Fruit fly (Drosophila melanogaster) whole organism, embryonic: Measurements from ENCODE around the gene Tm1.
A peak's percentile ranks its signal among the peaks of the same experiment; 100 is the strongest.

Experiments used
- B-H1 ChIP-seq: fragments of 200-800 bp; sonication (Bioruptor generic); IDR thresholded peaks from 3 replicates; pipeline ENCODE4 v1.3.6; 2022; ENCODE audit warnings: missing biosample characterization, missing genetic modification characterization
- Bgb ChIP-seq: fragments of 200-800 bp; sonication (Bioruptor generic); IDR thresholded peaks from 2 replicates; pipeline ENCODE4 v1.3.6; 2022; ENCODE audit warnings: missing biosample characterization, missing genetic modification characterization; ENCODE audit not compliant: partially characterized antibody
- C15 ChIP-seq: fragments of 200-800 bp; sonication (Bioruptor generic); IDR thresholded peaks from 3 replicates; pipeline ENCODE4 v1.3.6; 2022; ENCODE audit warnings: missing biosample characterization, missing genetic modification characterization
- CG11093 ChIP-seq: fragments of 200-800 bp; sonication (Bioruptor generic); IDR thresholded peaks from 3 replicates; pipeline ENCODE4 v1.3.6; 2022; ENCODE audit warnings: missing biosample characterization, missing genetic modification characterization
- CG12744 ChIP-seq: fragments of 200-800 bp; sonication (Bioruptor generic); optimal IDR thresholded peaks from 2 replicates; lab custom pipeline; 2016; ENCODE audit warnings: missing biosample characterization, missing genetic modification characterization
- CG12769 ChIP-seq: fragments of 200-800 bp; sonication (Bioruptor generic); optimal IDR thresholded peaks from 2 replicates; lab custom pipeline; 2019; ENCODE audit warnings: missing biosample characterization, mild to moderate bottlenecking, missing genetic modification characterization, moderate library complexity
- CG13123 ChIP-seq: fragments of 200-800 bp; sonication (Bioruptor generic); optimal IDR thresholded peaks from 2 replicates; lab custom pipeline; 2016; ENCODE audit warnings: missing biosample characterization, missing genetic modification characterization
- CG13624 ChIP-seq: fragments of 200-800 bp; sonication (Bioruptor generic); optimal IDR thresholded peaks from 2 replicates; lab custom pipeline; 2016; ENCODE audit warnings: missing biosample characterization, missing genetic modification characterization
- CG15601 ChIP-seq: fragments of 200-800 bp; sonication (Bioruptor generic); optimal IDR thresholded peaks from 3 replicates; lab custom pipeline; 2019; ENCODE audit warnings: missing biosample characterization, mild to moderate bottlenecking, missing genetic modification characterization, moderate library complexity
- CG1603 ChIP-seq: fragments of 200-800 bp; sonication (Bioruptor generic); optimal IDR thresholded peaks from 2 replicates; lab custom pipeline; 2019; ENCODE audit warnings: missing biosample characterization, mild to moderate bottlenecking, missing genetic modification characterization, moderate library complexity
- CG17612 ChIP-seq: fragments of 200-800 bp; sonication (Bioruptor generic); IDR thresholded peaks from 2 replicates; pipeline ENCODE4 v1.3.6; 2022; ENCODE audit warnings: missing biosample characterization, missing genetic modification characterization
- CG3065 ChIP-seq: fragments of 200-800 bp; sonication (Bioruptor generic); optimal IDR thresholded peaks from 2 replicates; lab custom pipeline; 2016; ENCODE audit warnings: missing biosample characterization, missing genetic modification characterization
- CG31224 ChIP-seq: fragments of 200-800 bp; sonication (Bioruptor generic); IDR thresholded peaks from 2 replicates; pipeline ENCODE4 v1.3.6; 2022; ENCODE audit warnings: missing biosample characterization, missing genetic modification characterization
- CG31365 ChIP-seq: fragments of 200-800 bp; sonication (Bioruptor generic); optimal IDR thresholded peaks from 2 replicates; lab custom pipeline; 2018; ENCODE audit warnings: missing biosample characterization, mild to moderate bottlenecking, missing genetic modification characterization
- CG32532 ChIP-seq: fragments of 200-800 bp; sonication (Bioruptor generic); IDR thresholded peaks from 2 replicates; pipeline ENCODE4 v1.3.6; 2022; ENCODE audit warnings: missing biosample characterization, missing genetic modification characterization
- CG34422 ChIP-seq: fragments of 200-800 bp; sonication (Bioruptor generic); IDR thresholded peaks from 3 replicates; pipeline ENCODE4 v1.3.6; 2022; ENCODE audit warnings: missing biosample characterization, missing genetic modification characterization
- CG4360 ChIP-seq: fragments of 200-800 bp; sonication (Bioruptor generic); IDR thresholded peaks from 2 replicates; pipeline ENCODE4 v1.3.6; 2022; ENCODE audit warnings: missing biosample characterization, missing genetic modification characterization
- CG4424 ChIP-seq: fragments of 200-800 bp; sonication (Bioruptor generic); optimal IDR thresholded peaks from 3 replicates; lab custom pipeline; 2016; ENCODE audit warnings: missing biosample characterization, missing genetic modification characterization
- CG5180 ChIP-seq: fragments of 200-800 bp; sonication (Bioruptor generic); optimal IDR thresholded peaks from 3 replicates; lab custom pipeline; 2017; ENCODE audit warnings: missing biosample characterization, missing genetic modification characterization, mild to moderate bottlenecking, moderate library complexity, missing genetic modification reagents
- CG7357 ChIP-seq: fragments of 200-800 bp; sonication (Bioruptor generic); IDR thresholded peaks from 3 replicates; pipeline ENCODE4 v1.3.6; 2022; ENCODE audit warnings: missing biosample characterization, missing genetic modification characterization
- CG9215 ChIP-seq: fragments of 200-800 bp; sonication (Bioruptor generic); IDR thresholded peaks from 2 replicates; pipeline ENCODE4 v1.3.6; 2022; ENCODE audit warnings: missing biosample characterization, missing genetic modification characterization
- CG9437 ChIP-seq: fragments of 200-800 bp; sonication (Bioruptor generic); optimal IDR thresholded peaks from 2 replicates; lab custom pipeline; 2018; ENCODE audit warnings: missing biosample characterization, mild to moderate bottlenecking, missing genetic modification characterization
- Dfd ChIP-seq, 2 experiments: fragments of >200 bp; optimal IDR thresholded peaks; 2 replicates each; lab custom pipeline; 2017; ENCODE audit warnings: missing biosample characterization in 2 of 2, missing genetic modification characterization in 2 of 2
- Dll ChIP-seq: fragments of 200-800 bp; sonication (Bioruptor generic); IDR thresholded peaks from 4 replicates; pipeline ENCODE4 v1.3.6; 2022; ENCODE audit warnings: missing biosample characterization, missing genetic modification characterization; ENCODE audit not compliant: partially characterized antibody
- ERR ChIP-seq: fragments of 200-800 bp; sonication (Bioruptor generic); optimal IDR thresholded peaks from 2 replicates; lab custom pipeline; 2016; ENCODE audit warnings: missing biosample characterization, missing genetic modification characterization
- Ets97D ChIP-seq: fragments of 200-800 bp; sonication (Bioruptor generic); optimal IDR thresholded peaks from 3 replicates; lab custom pipeline; 2016; ENCODE audit warnings: missing biosample characterization, missing genetic modification characterization
- Hr51 ChIP-seq, 2 experiments: fragments of 200-800 bp; sonication (Bioruptor generic); optimal IDR thresholded peaks; 2 replicates in 1 of 2; 3 replicates in 1 of 2; lab custom pipeline; 2016 to 2018; ENCODE audit warnings: missing biosample characterization in 2 of 2, missing genetic modification characterization in 2 of 2, mild to moderate bottlenecking in 1 of 2, moderate library complexity in 1 of 2
- Kr ChIP-seq: fragments of 200-800 bp; sonication (Bioruptor generic); optimal IDR thresholded peaks from 2 replicates; lab custom pipeline; 2017; ENCODE audit warnings: missing biosample characterization, mild to moderate bottlenecking, missing genetic modification characterization
- MTF-1 ChIP-seq: fragments of 200-800 bp; sonication (Bioruptor generic); optimal IDR thresholded peaks from 2 replicates; lab custom pipeline; 2018; ENCODE audit warnings: missing biosample characterization, mild to moderate bottlenecking, missing genetic modification characterization, borderline replicate concordance
- NK7.1 ChIP-seq: fragments of 200-800 bp; sonication (Bioruptor generic); optimal IDR thresholded peaks from 3 replicates; lab custom pipeline; 2016; ENCODE audit warnings: missing biosample characterization, missing genetic modification characterization
- Nf-YC ChIP-seq: fragments of 200-800 bp; optimal IDR thresholded peaks from 3 replicates; lab custom pipeline; 2019; ENCODE audit warnings: missing biosample characterization, mild to moderate bottlenecking, missing genetic modification characterization, moderate library complexity
- Ptx1 ChIP-seq: fragments of 200-800 bp; sonication (Bioruptor generic); IDR thresholded peaks from 2 replicates; pipeline ENCODE4 v1.3.6; 2022; ENCODE audit warnings: missing biosample characterization, missing genetic modification characterization
- Xrp1 ChIP-seq: fragments of 200-800 bp; sonication (Bioruptor generic); IDR thresholded peaks from 2 replicates; pipeline ENCODE4 v1.3.6; 2022; ENCODE audit warnings: missing biosample characterization, missing genetic modification characterization
- ara ChIP-seq: fragments of 200-800 bp; sonication (Bioruptor generic); IDR thresholded peaks from 2 replicates; pipeline ENCODE4 v1.3.6; 2022; ENCODE audit warnings: missing biosample characterization, missing genetic modification characterization
- az2 ChIP-seq: fragments of 200-800 bp; sonication (Bioruptor generic); optimal IDR thresholded peaks from 3 replicates; lab custom pipeline; 2016; ENCODE audit warnings: missing biosample characterization, missing genetic modification characterization
- crp ChIP-seq, 2 experiments: fragments of 200-800 bp; sonication (Bioruptor generic); optimal IDR thresholded peaks; 2 replicates in 1 of 2; 3 replicates in 1 of 2; lab custom pipeline; 2017; ENCODE audit warnings: missing biosample characterization in 2 of 2, missing genetic modification characterization in 2 of 2, mild to moderate bottlenecking in 1 of 2, moderate library complexity in 1 of 2
- cwo ChIP-seq: fragments of 200-800 bp; sonication (Bioruptor generic); optimal IDR thresholded peaks from 3 replicates; lab custom pipeline; 2017; ENCODE audit warnings: missing biosample characterization, missing genetic modification characterization, mild to moderate bottlenecking, moderate library complexity, missing genetic modification reagents
- eyg ChIP-seq: fragments of 200-800 bp; sonication (Bioruptor generic); optimal IDR thresholded peaks from 3 replicates; lab custom pipeline; 2016; ENCODE audit warnings: missing biosample characterization, missing genetic modification characterization
- hbn ChIP-seq: fragments of 200-800 bp; sonication (Bioruptor generic); IDR thresholded peaks from 2 replicates; pipeline ENCODE4 v1.3.6; 2022; ENCODE audit warnings: missing biosample characterization, missing genetic modification characterization; ENCODE audit not compliant: partially characterized antibody
- her ChIP-seq: fragments of 200-800 bp; sonication (Bioruptor generic); optimal IDR thresholded peaks from 2 replicates; lab custom pipeline; 2016; ENCODE audit warnings: missing biosample characterization, missing genetic modification characterization
- jigr1 ChIP-seq: fragments of 200-800 bp; sonication (Bioruptor generic); IDR thresholded peaks from 3 replicates; pipeline ENCODE4 v1.3.6; 2022; ENCODE audit warnings: missing biosample characterization, missing genetic modification characterization
- pan ChIP-seq, 4 experiments: fragments of >200 bp in 3 of 4; fragments of 200-800 bp in 1 of 4; sonication (Bioruptor generic) in 1 of 4; optimal IDR thresholded peaks in 3 of 4; IDR thresholded peaks in 1 of 4; 2 replicates each; pipeline versions ENCODE4 v1.3.6 to Lab custom; 2017 to 2022; ENCODE audit warnings: missing biosample characterization in 2 of 4, missing genetic modification characterization in 2 of 4, mixed read lengths in 1 of 4
- pnt ChIP-seq: fragments of 200-800 bp; sonication (Bioruptor generic); optimal IDR thresholded peaks from 3 replicates; lab custom pipeline; 2016; ENCODE audit warnings: missing biosample characterization, missing genetic modification characterization
- prd ChIP-seq, 3 experiments: fragments of >200 bp in 2 of 3; fragments of 200-800 bp in 1 of 3; sonication (Bioruptor generic) in 1 of 3; optimal IDR thresholded peaks in 2 of 3; IDR thresholded peaks in 1 of 3; 2 replicates in 2 of 3; 3 replicates in 1 of 3; pipeline versions ENCODE4 v1.3.6 to Lab custom; 2017 to 2022; ENCODE audit warnings: missing biosample characterization in 1 of 3, missing genetic modification characterization in 1 of 3
- sc ChIP-seq, 3 experiments: fragments of >200 bp in 2 of 3; fragments of 200-800 bp in 1 of 3; sonication (Bioruptor generic) in 1 of 3; optimal IDR thresholded peaks; 2 replicates in 2 of 3; 3 replicates in 1 of 3; lab custom pipeline; 2017; ENCODE audit warnings: mild to moderate bottlenecking in 1 of 3, missing biosample characterization in 1 of 3, missing genetic modification characterization in 1 of 3, missing genetic modification reagents in 1 of 3
- shn ChIP-seq: fragments of 200-800 bp; sonication (Bioruptor generic); optimal IDR thresholded peaks from 3 replicates; lab custom pipeline; 2016; ENCODE audit warnings: missing biosample characterization, missing genetic modification characterization
- sim ChIP-seq: fragments of 200-800 bp; sonication (Bioruptor generic); IDR thresholded peaks from 2 replicates; pipeline ENCODE4 v1.3.6; 2022; ENCODE audit warnings: missing biosample characterization, missing genetic modification characterization
- slp2 ChIP-seq: fragments of 200-800 bp; sonication (Bioruptor generic); optimal IDR thresholded peaks from 2 replicates; lab custom pipeline; 2016; ENCODE audit warnings: missing biosample characterization, missing genetic modification characterization
- unc-4 ChIP-seq: fragments of 200-800 bp; sonication (Bioruptor generic); IDR thresholded peaks from 2 replicates; pipeline ENCODE4 v1.3.6; 2022; ENCODE audit warnings: missing biosample characterization, missing genetic modification characterization; ENCODE audit not compliant: partially characterized antibody

The Tm1 gene

DNA sequence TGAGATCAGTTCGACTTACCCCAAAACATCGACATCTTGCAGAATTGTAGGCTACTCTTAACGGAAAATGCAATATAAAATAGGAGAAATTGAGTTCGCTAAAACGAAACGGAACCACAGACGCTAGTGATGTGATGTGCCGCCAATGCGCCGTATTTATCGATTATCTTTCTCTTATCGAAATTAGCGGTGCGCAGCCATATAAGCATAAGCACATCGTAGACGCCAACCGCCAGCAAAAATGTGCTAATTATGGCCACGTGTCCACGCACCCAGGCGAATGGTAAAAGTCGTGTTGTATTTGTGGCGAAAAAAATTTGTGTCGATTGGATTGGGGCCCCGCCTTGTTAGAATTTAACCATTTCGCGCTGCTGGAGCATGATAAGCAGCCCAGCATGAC lies 55.0 kb downstream of the Tm1 start, which contains the start of the genes Fkbp39 and Cyfip (continued):
- peak; percentile 71 for TF ChIP-seq her
- no peak for TF ChIP-seq CG9215 (GFP tag; lab: Robert Waterston, UW)
- peak; percentile 74 for TF ChIP-seq Dll (GFP tag; lab: Robert Waterston, UW)
- no peak for TF ChIP-seq cwo (GFP tag; lab: Kevin White, UChicago)
- no peak for TF ChIP-seq C15 (GFP tag; lab: Robert Waterston, UW)
- no peak for TF ChIP-seq CG3065
- peak; percentile 64 for TF ChIP-seq CG32532 (GFP tag; lab: Robert Waterston, UW)
- no peak for TF ChIP-seq CG12744 (GFP tag; lab: Kevin White, UChicago)
- TF ChIP-seq pan (optimal IDR thresholded peaks at IDR 0.05; lab: Kevin White, UChicago) = no peak
- TF ChIP-seq pan (GFP tag; optimal IDR thresholded peaks at IDR 0.05 in 1 of 2, IDR thresholded peaks at IDR 0.05 in 1 of 2) = peak in 1 of 2 experiments; percentile 54
- TF ChIP-seq CG4360 (GFP tag; lab: Robert Waterston, UW) = no peak
- TF ChIP-seq Ptx1 (GFP tag; lab: Robert Waterston, UW) = peak; percentile 39; the same call in 1 of the 2 replicates
- TF ChIP-seq CG5180 = no peak
- TF ChIP-seq ERR (GFP tag; lab: Kevin White, UChicago) = peak; percentile 62
- no peak for TF ChIP-seq Kr (GFP tag; lab: Kevin White, UChicago)
- peak; percentile 6 for TF ChIP-seq az2 (GFP tag; lab: Kevin White, UChicago)
- TF ChIP-seq sim (GFP tag; lab: Robert Waterston, UW) = no peak
- no peak for TF ChIP-seq CG7357 (GFP tag; lab: Robert Waterston, UW)
- TF ChIP-seq CG34422 (GFP tag; lab: Robert Waterston, UW) = peak; percentile 94
- TF ChIP-seq CG11093 (GFP tag; lab: Robert Waterston, UW) = no peak
- TF ChIP-seq Nf-YC = no peak
- peak; percentile 91 for TF ChIP-seq CG13624 (GFP tag; lab: Kevin White, UChicago)
- no peak for TF ChIP-seq sc (optimal IDR thresholded peaks at IDR 0.05; lab: Kevin White, UChicago)
- no peak for TF ChIP-seq sc (GFP tag; optimal IDR thresholded peaks at IDR 0.05; lab: Kevin White, UChicago)
- no peak for TF ChIP-seq CG13123 (GFP tag; lab: Kevin White, UChicago)
- peak; percentile 65 for TF ChIP-seq hbn
- TF ChIP-seq eyg (GFP tag; lab: Kevin White, UChicago) = no peak
- TF ChIP-seq shn (GFP tag; lab: Kevin White, UChicago) = peak; percentile 49
- TF ChIP-seq unc-4 (GFP tag; lab: Robert Waterston, UW) = peak; percentile 77
- no peak for TF ChIP-seq B-H1
- peak in 1 of 2 experiments; percentile 48 for TF ChIP-seq Hr51 (GFP tag; optimal IDR thresholded peaks at IDR 0.05; lab: Kevin White, UChicago)
- peak in 1 of 2 experiments; percentile 52 for TF ChIP-seq crp (GFP tag; optimal IDR thresholded peaks at IDR 0.05; lab: Kevin White, UChicago)
- TF ChIP-seq Ets97D (GFP tag; lab: Kevin White, UChicago) = peak; percentile 95
- no peak for TF ChIP-seq NK7.1 (GFP tag; lab: Kevin White, UChicago)
- no peak for TF ChIP-seq pnt (GFP tag; lab: Kevin White, UChicago)
- TF ChIP-seq Bgb (GFP tag; lab: Robert Waterston, UW) = peak; percentile 90
- TF ChIP-seq ara (GFP tag; lab: Robert Waterston, UW) = no peak
- no peak for TF ChIP-seq prd (optimal IDR thresholded peaks at IDR 0.05; lab: Kevin White, UChicago)
- TF ChIP-seq prd (GFP tag; IDR thresholded peaks at IDR 0.05; lab: Robert Waterston, UW) = peak; percentile 46; the same call in 2 of the 3 replicates
- TF ChIP-seq CG9437 = peak; percentile 38
- no peak for TF ChIP-seq Dfd (GFP tag; optimal IDR thresholded peaks at IDR 0.05; lab: Kevin White, UChicago)
- TF ChIP-seq CG4424 (GFP tag; lab: Kevin White, UChicago) = no peak
- no peak for TF ChIP-seq MTF-1
- TF ChIP-seq CG15601 (tag; lab: Kevin White, UChicago) = peak; percentile 53
- TF ChIP-seq CG31224 = no peak
- TF ChIP-seq CG1603 (tag; lab: Kevin White, UChicago) = peak; percentile 93
- TF ChIP-seq jigr1 (GFP tag; lab: Robert Waterston, UW) = no peak
- TF ChIP-seq CG17612 (GFP tag; lab: Robert Waterston, UW) = no peak
- TF ChIP-seq slp2 (GFP tag; lab: Kevin White, UChicago) = no peak
- no peak for TF ChIP-seq CG31365 (tag; lab: Kevin White, UChicago)
- no peak for TF ChIP-seq CG12769 (tag; lab: Kevin White, UChicago)
- TF ChIP-seq Xrp1 (GFP tag; lab: Robert Waterston, UW) = 0 out of 2 replicates have a peak, but pooled peaks have one; percentile 27
